Worm (Caenorhabditis elegans) whole organism, young adult: ENCODE measurements around the gene txt-14.

ENCODE experiments used
- ama-1 ChIP-seq, 3 experiments: fragments of 150-350 bp in 1 of 3; sonication (generic microtip) in 2 of 3; optimal IDR thresholded peaks; 2 replicates each; lab custom pipeline; 2014 to 2018; ENCODE audit warnings: missing biosample characterization in 2 of 3, missing genetic modification characterization in 2 of 3, missing genetic modification reagents in 2 of 3
- lin-40 ChIP-seq: sonication (generic microtip); optimal IDR thresholded peaks from 2 replicates; lab custom pipeline; 2016; ENCODE audit warnings: missing genetic modification characterization, mild to moderate bottlenecking, missing compliant biosample characterization, missing genotype, missing genetic modification reagents
- lsl-1 ChIP-seq: fragments of 200-800 bp; sonication (Bioruptor generic); optimal IDR thresholded peaks from 2 replicates; lab custom pipeline; 2018; ENCODE audit warnings: mild to moderate bottlenecking, missing genetic modification characterization, moderate library complexity, missing compliant biosample characterization
- nhr-179 ChIP-seq: sonication (generic microtip); optimal IDR thresholded peaks from 2 replicates; lab custom pipeline; 2016; ENCODE audit warnings: mild to moderate bottlenecking, missing genetic modification characterization, missing compliant biosample characterization
- nhr-90 ChIP-seq: sonication (generic microtip); optimal IDR thresholded peaks from 2 replicates; lab custom pipeline; 2016; ENCODE audit warnings: missing genotype, mild to moderate bottlenecking, missing genetic modification characterization, missing compliant biosample characterization
- rec-8 ChIP-seq, 2 experiments: sonication (generic microtip); optimal IDR thresholded peaks; 2 replicates each; lab custom pipeline; 2016; ENCODE audit warnings: mild to moderate bottlenecking in 2 of 2, missing genetic modification characterization in 2 of 2, missing genetic modification reagents in 2 of 2, missing genotype in 2 of 2, missing biosample characterization in 1 of 2, missing compliant biosample characterization in 1 of 2, moderate library complexity in 1 of 2

DNA sequence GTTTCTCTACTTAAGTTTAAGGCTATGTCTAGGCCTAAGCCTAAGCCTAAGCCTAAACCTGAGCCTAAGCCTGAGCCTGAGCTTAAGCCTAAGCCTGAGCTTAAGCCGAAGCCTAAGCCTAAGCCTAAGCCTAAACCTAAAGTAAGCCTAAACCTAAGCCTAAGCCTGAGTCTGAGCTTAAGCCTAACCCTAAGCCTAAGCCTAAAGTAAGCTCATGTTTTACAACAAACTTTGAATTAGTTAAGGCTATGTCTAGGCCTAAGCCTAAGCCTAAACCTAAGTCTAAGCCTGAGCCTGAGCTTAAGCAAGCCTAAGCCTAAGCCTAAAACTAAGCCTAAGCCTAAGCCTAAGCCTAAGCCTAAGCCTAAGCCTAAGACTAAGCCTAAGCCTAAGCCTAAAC lies 16.8 kb upstream of the txt-14 start:
- TF ChIP-seq rec-8 (tag; optimal IDR thresholded peaks at IDR 0.05; lab: Kevin White, UChicago) (no peak), ama-1 (optimal IDR thresholded peaks at IDR 0.05; lab: Kevin White, UChicago) (no peak), ama-1 (GFP tag; optimal IDR thresholded peaks at IDR 0.05; lab: Kevin White, UChicago) (no peak), lsl-1 (GFP tag; lab: Kevin White, UChicago) (no peak), nhr-90 (no peak), lin-40 (tag; lab: Kevin White, UChicago) (no peak), nhr-179 (tag; lab: Kevin White, UChicago) (no peak)
